Worm (Caenorhabditis elegans): Measurements from ENCODE around the gene F46B3.7.

F46B3.7 gene

ce11 chrV:20618632-20619031 is at the start of gene F46B3.7:
Gene F46B3.7, minus strand, starts transcription at chrV:20618732.
- no peak for TF ChIP-seq jun-1 (tag; optimal IDR thresholded peaks at IDR 0.05)
- no peak for TF ChIP-seq fos-1 (tag; optimal IDR thresholded peaks at IDR 0.05)
- no peak for TF ChIP-seq aha-1 (tag; optimal IDR thresholded peaks at IDR 0.05)
- no peak for TF ChIP-seq pag-3 (tag; optimal IDR thresholded peaks at IDR 0.05; ENCODE audit: borderline replicate concordance, insufficient read depth)
- no peak for TF ChIP-seq sox-4 (tag; optimal IDR thresholded peaks at IDR 0.05)

- TF ChIP-seq blmp-1 (tag; optimal IDR thresholded peaks at IDR 0.05) (peak; percentile 76), sox-4 (tag; optimal IDR thresholded peaks at IDR 0.05) (no peak), unc-98 (GFP tag; IDR thresholded peaks at IDR 0.05) (no peak), irx-1 (tag; optimal IDR thresholded peaks at IDR 0.05) (no peak)
Observed at ce11 chrV:20666905-20667304, 48.4 kb upstream of the F46B3.7 start, which contains the start of gene mlt-11. Gene mlt-11, plus strand, starts transcription at chrV:20667205.

DNA sequence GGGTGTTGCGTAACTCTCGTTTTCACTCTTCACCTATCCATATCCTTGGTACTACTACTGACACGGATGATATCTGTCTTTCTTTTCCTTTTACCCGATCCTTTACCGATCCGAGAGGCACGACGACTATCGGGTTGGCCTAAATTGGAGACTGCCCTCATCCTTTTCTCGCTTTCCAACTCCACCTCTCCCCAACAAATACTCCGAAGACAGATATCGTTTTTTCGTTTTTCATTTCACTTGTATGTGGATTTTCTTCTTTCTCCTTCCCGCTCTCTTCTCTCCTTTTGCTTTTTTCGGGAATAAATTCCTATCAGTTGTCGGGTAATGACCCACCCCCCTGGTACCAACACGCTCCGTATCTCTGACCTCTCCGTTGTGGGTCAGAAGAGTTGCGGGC is 46.4 kb upstream of the F46B3.7 start:
- no peak for TF ChIP-seq lin-14 (GFP tag; optimal IDR thresholded peaks at IDR 0.05)
- TF ChIP-seq blmp-1 (tag; optimal IDR thresholded peaks at IDR 0.05), result peak; percentile 99

DNA sequence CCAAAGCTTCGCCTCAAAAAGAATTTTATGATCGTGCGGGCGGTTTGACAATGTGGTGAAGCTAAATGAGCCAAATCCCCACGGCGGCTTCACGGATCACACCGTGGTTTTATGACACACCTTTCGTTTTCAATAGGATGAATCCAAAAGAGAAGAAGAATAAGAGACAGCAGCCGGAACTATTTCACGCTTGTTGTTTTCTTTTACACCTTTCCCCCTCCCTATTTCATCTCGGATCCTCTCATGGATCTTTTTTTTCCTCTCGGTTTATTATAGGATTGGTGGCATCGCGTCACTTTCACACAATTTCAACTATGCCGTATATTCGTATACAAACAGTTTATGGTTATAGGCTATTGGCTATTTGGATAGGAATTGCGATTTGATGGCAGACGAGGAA is 45.2 kb upstream of the F46B3.7 start:
- TF ChIP-seq blmp-1 (tag; optimal IDR thresholded peaks at IDR 0.05) (peak; percentile 74), unc-62 (GFP tag; optimal IDR thresholded peaks at IDR 0.05) (no peak)

DNA sequence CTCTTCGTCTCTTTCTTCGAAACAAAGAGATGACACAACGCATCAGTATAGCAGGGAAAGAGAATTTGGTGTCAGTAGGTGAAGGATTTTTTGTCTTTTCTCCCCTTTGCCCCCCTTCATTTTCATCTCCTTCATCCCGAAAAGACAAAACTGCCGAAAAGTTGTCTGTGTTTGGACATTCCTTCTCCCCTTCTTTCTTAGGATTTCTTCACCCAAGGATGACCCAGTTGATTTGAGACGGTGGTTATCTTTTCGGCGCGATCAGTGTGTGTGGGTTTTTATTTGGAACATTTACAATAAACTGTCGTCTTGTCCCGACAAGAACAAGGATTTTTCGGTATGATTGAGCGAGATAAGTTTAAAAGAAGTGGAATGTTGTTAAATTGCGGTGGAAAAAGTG is 43.9 kb upstream of the F46B3.7 start:
- TF ChIP-seq blmp-1 (tag; optimal IDR thresholded peaks at IDR 0.05), result peak; percentile 90
- no peak for TF ChIP-seq hpl-2 (GFP tag; optimal IDR thresholded peaks at IDR 0.05)

- TF ChIP-seq elt-3 (tag; optimal IDR thresholded peaks at IDR 0.05), result peak in 1 of 6 experiments; percentile 47
- TF ChIP-seq ama-1 (optimal IDR thresholded peaks at IDR 0.05), result no peak
- TF ChIP-seq nhr-71 (tag; optimal IDR thresholded peaks at IDR 0.05), result no peak
- TF ChIP-seq mab-9 (GFP tag; IDR thresholded peaks at IDR 0.05), result no peak
- TF ChIP-seq nhr-19 (GFP tag; conservative IDR thresholded peaks at IDR 0.05), result no peak
- TF ChIP-seq sup-37 (GFP tag; optimal IDR thresholded peaks at IDR 0.05), result no peak
- TF ChIP-seq ztf-11 (tag; optimal IDR thresholded peaks at IDR 0.05), result no peak
- TF ChIP-seq nhr-76 (tag; optimal IDR thresholded peaks at IDR 0.05), result no peak
- TF ChIP-seq grh-1 (GFP tag; IDR thresholded peaks at IDR 0.05), result no peak
- peak in 1 of 2 experiments; percentile 13 for TF ChIP-seq lin-35 (GFP tag; optimal IDR thresholded peaks at IDR 0.05)
- no peak for TF ChIP-seq pqm-1 (tag; optimal IDR thresholded peaks at IDR 0.05)
- no peak for TF ChIP-seq ceh-63 (GFP tag; optimal IDR thresholded peaks at IDR 0.05)
Observed at ce11 chrV:20660025-20660424, 41.5 kb upstream of the F46B3.7 start, which contains the start of gene W01F3.2. Gene W01F3.2, plus strand, starts transcription at chrV:20660325.

ce11 chrV:20656626-20657025 is 38.1 kb upstream of the F46B3.7 start:
- TF ChIP-seq skn-1 (tag; optimal IDR thresholded peaks at IDR 0.05) (no peak), nhr-28 (tag; optimal IDR thresholded peaks at IDR 0.05) (no peak), hlh-17 (GFP tag; optimal IDR thresholded peaks at IDR 0.05; ENCODE audit: borderline replicate concordance) (no peak), elt-2 (tag; optimal IDR thresholded peaks at IDR 0.05) (no peak), dpl-1 (GFP tag; optimal IDR thresholded peaks at IDR 0.05) (no peak), tbx-2 (tag; optimal IDR thresholded peaks at IDR 0.05) (no peak), pag-3 (tag; optimal IDR thresholded peaks at IDR 0.05; ENCODE audit: borderline replicate concordance, insufficient read depth) (no peak), hlh-4 (tag; optimal IDR thresholded peaks at IDR 0.05) (no peak), nhr-47 (tag; optimal IDR thresholded peaks at IDR 0.05) (no peak), hpl-2 (GFP tag; optimal IDR thresholded peaks at IDR 0.05) (no peak), lir-3 (tag; optimal IDR thresholded peaks at IDR 0.05; ENCODE audit: poor library complexity) (no peak), lin-13 (GFP tag; optimal IDR thresholded peaks at IDR 0.05) (no peak), ztf-11 (tag; optimal IDR thresholded peaks at IDR 0.05) (no peak), nhr-85 (tag) (no peak), mef-2 (tag; optimal IDR thresholded peaks at IDR 0.05) (no peak), jun-1 (tag; optimal IDR thresholded peaks at IDR 0.05) (no peak), nhr-20 (tag; optimal IDR thresholded peaks at IDR 0.05) (no peak)

All from whole organism, L1 larva.